Fruit fly (Drosophila melanogaster) whole organism, embryonic: Measurements from ENCODE around the gene Bacc.
A peak's percentile ranks its signal among the peaks of the same experiment; 100 is the strongest.

Source experiments
- ATbp ChIP-seq: fragments of 200-800 bp; sonication (Bioruptor generic); optimal IDR thresholded peaks from 2 replicates; lab custom pipeline; 2017; ENCODE audit warnings: missing biosample characterization, mild to moderate bottlenecking, missing genetic modification characterization, missing genetic modification reagents
- Adf1 ChIP-seq: fragments of 200-800 bp; sonication (Bioruptor generic); IDR thresholded peaks from 2 replicates; pipeline ENCODE4 v1.3.6; 2022; ENCODE audit warnings: missing biosample characterization, missing genetic modification characterization
- Antp ChIP-seq: fragments of 200-800 bp; sonication (Bioruptor generic); optimal IDR thresholded peaks from 3 replicates; lab custom pipeline; 2016; ENCODE audit warnings: missing biosample characterization, missing genetic modification characterization
- Asciz ChIP-seq: fragments of 200-800 bp; sonication (Bioruptor generic); optimal IDR thresholded peaks from 2 replicates; lab custom pipeline; 2017; ENCODE audit warnings: missing biosample characterization, mild to moderate bottlenecking, missing genetic modification characterization, missing genetic modification reagents
- Atf-2 ChIP-seq: fragments of 200-800 bp; sonication (Bioruptor generic); optimal IDR thresholded peaks from 2 replicates; lab custom pipeline; 2016; ENCODE audit warnings: missing biosample characterization, missing genetic modification characterization
- Atf6 ChIP-seq: fragments of 200-800 bp; sonication (Bioruptor generic); IDR thresholded peaks from 2 replicates; pipeline ENCODE4 v1.3.6; 2022; ENCODE audit warnings: missing biosample characterization, missing genetic modification characterization
- BtbVII ChIP-seq: fragments of 200-800 bp; sonication (Bioruptor generic); optimal IDR thresholded peaks from 3 replicates; lab custom pipeline; 2017; ENCODE audit warnings: missing biosample characterization, mild to moderate bottlenecking, missing genetic modification characterization
- CG10209 ChIP-seq: fragments of 200-800 bp; sonication (Bioruptor generic); optimal IDR thresholded peaks from 3 replicates; lab custom pipeline; 2017; ENCODE audit warnings: missing biosample characterization, mild to moderate bottlenecking, missing genetic modification characterization, missing genetic modification reagents
- CG10321 ChIP-seq: fragments of 200-800 bp; sonication (Bioruptor generic); IDR thresholded peaks from 2 replicates; pipeline ENCODE4 v1.3.6; 2022; ENCODE audit warnings: missing biosample characterization, missing genetic modification characterization
- CG12236 ChIP-seq: fragments of 200-800 bp; sonication (Bioruptor generic); optimal IDR thresholded peaks from 2 replicates; lab custom pipeline; 2016; ENCODE audit warnings: missing biosample characterization, missing genetic modification characterization
- CG12391 ChIP-seq: fragments of 200-800 bp; sonication (Bioruptor generic); optimal IDR thresholded peaks from 3 replicates; lab custom pipeline; 2018; ENCODE audit warnings: missing biosample characterization, mild to moderate bottlenecking, missing genetic modification characterization, moderate library complexity
- CG12659 ChIP-seq: fragments of 200-800 bp; sonication (Bioruptor generic); optimal IDR thresholded peaks from 3 replicates; lab custom pipeline; 2017; ENCODE audit warnings: mild to moderate bottlenecking, missing biosample characterization, missing genetic modification reagents, missing genetic modification characterization
- CG14441 ChIP-seq: fragments of 200-800 bp; sonication (Bioruptor generic); IDR thresholded peaks from 2 replicates; pipeline ENCODE4 v1.3.6; 2022; ENCODE audit warnings: missing biosample characterization, missing genetic modification characterization
- CG15011 ChIP-seq: fragments of 200-800 bp; sonication (Bioruptor generic); optimal IDR thresholded peaks from 3 replicates; lab custom pipeline; 2018; ENCODE audit warnings: missing biosample characterization, mild to moderate bottlenecking, missing genetic modification characterization
- CG1603 ChIP-seq: fragments of 200-800 bp; sonication (Bioruptor generic); optimal IDR thresholded peaks from 2 replicates; lab custom pipeline; 2019; ENCODE audit warnings: missing biosample characterization, mild to moderate bottlenecking, missing genetic modification characterization, moderate library complexity
- CG17912 ChIP-seq: fragments of 200-800 bp; sonication (Bioruptor generic); optimal IDR thresholded peaks from 2 replicates; lab custom pipeline; 2018; ENCODE audit warnings: missing biosample characterization, mild to moderate bottlenecking, missing genetic modification characterization
- CG1792 ChIP-seq: fragments of 200-800 bp; sonication (Bioruptor generic); optimal IDR thresholded peaks from 2 replicates; lab custom pipeline; 2016; ENCODE audit warnings: missing biosample characterization, missing genetic modification characterization
- CG18619 ChIP-seq: fragments of 200-800 bp; sonication (Bioruptor generic); optimal IDR thresholded peaks from 3 replicates; lab custom pipeline; 2017; ENCODE audit warnings: missing biosample characterization, mild to moderate bottlenecking, missing genetic modification characterization
- CG2116 ChIP-seq: fragments of 200-800 bp; sonication (Bioruptor generic); optimal IDR thresholded peaks from 3 replicates; lab custom pipeline; 2018; ENCODE audit warnings: missing biosample characterization, mild to moderate bottlenecking, missing genetic modification characterization
- CG2712 ChIP-seq: fragments of 200-800 bp; optimal IDR thresholded peaks from 3 replicates; lab custom pipeline; 2019; ENCODE audit warnings: missing biosample characterization, mild to moderate bottlenecking, missing genetic modification characterization, moderate library complexity
- CG2875 ChIP-seq: fragments of 200-800 bp; sonication (Bioruptor generic); optimal IDR thresholded peaks from 2 replicates; lab custom pipeline; 2017; ENCODE audit warnings: missing biosample characterization, mild to moderate bottlenecking, missing genetic modification characterization, missing genetic modification reagents
- CG2889 ChIP-seq: fragments of 200-800 bp; sonication (Bioruptor generic); IDR thresholded peaks from 3 replicates; pipeline ENCODE4 v1.3.6; 2022; ENCODE audit warnings: missing biosample characterization, missing genetic modification characterization
- CG31388 ChIP-seq: fragments of 200-800 bp; sonication (Bioruptor generic); optimal IDR thresholded peaks from 2 replicates; lab custom pipeline; 2016; ENCODE audit warnings: missing biosample characterization, missing genetic modification characterization
- CG32532 ChIP-seq: fragments of 200-800 bp; sonication (Bioruptor generic); IDR thresholded peaks from 2 replicates; pipeline ENCODE4 v1.3.6; 2022; ENCODE audit warnings: missing biosample characterization, missing genetic modification characterization
- CG34422 ChIP-seq: fragments of 200-800 bp; sonication (Bioruptor generic); IDR thresholded peaks from 3 replicates; pipeline ENCODE4 v1.3.6; 2022; ENCODE audit warnings: missing biosample characterization, missing genetic modification characterization
- CG6254 ChIP-seq: fragments of 200-800 bp; sonication (Bioruptor generic); optimal IDR thresholded peaks from 3 replicates; lab custom pipeline; 2017; ENCODE audit warnings: mild to moderate bottlenecking, missing biosample characterization, missing genetic modification reagents, missing genetic modification characterization
- CG6765 ChIP-seq: fragments of 200-800 bp; sonication (Bioruptor generic); optimal IDR thresholded peaks from 3 replicates; lab custom pipeline; 2017; ENCODE audit warnings: missing biosample characterization, mild to moderate bottlenecking, missing genetic modification characterization
- CG7839 ChIP-seq: fragments of 200-800 bp; sonication (Bioruptor generic); optimal IDR thresholded peaks from 3 replicates; lab custom pipeline; 2018; ENCODE audit warnings: missing biosample characterization, mild to moderate bottlenecking, missing genetic modification characterization, moderate library complexity
- CG8089 ChIP-seq: fragments of 200-800 bp; sonication (Bioruptor generic); optimal IDR thresholded peaks from 3 replicates; lab custom pipeline; 2016; ENCODE audit warnings: missing biosample characterization, missing genetic modification characterization
- CG8290 ChIP-seq, 3 experiments: fragments of 200-800 bp; sonication (Bioruptor generic); optimal IDR thresholded peaks; 2 replicates each; lab custom pipeline; 2016 to 2019; ENCODE audit warnings: missing biosample characterization in 3 of 3, missing genetic modification characterization in 3 of 3, mild to moderate bottlenecking in 2 of 3, moderate library complexity in 1 of 3
- CHES-1-like ChIP-seq: fragments of 200-800 bp; sonication (Bioruptor generic); optimal IDR thresholded peaks from 2 replicates; lab custom pipeline; 2016; ENCODE audit warnings: missing biosample characterization, missing genetic modification characterization
- Dad ChIP-seq: fragments of 200-800 bp; sonication (Bioruptor generic); optimal IDR thresholded peaks from 3 replicates; lab custom pipeline; 2016; ENCODE audit warnings: missing biosample characterization, missing genetic modification characterization
- ERR ChIP-seq: fragments of 200-800 bp; sonication (Bioruptor generic); optimal IDR thresholded peaks from 2 replicates; lab custom pipeline; 2016; ENCODE audit warnings: missing biosample characterization, missing genetic modification characterization
- Fer1 ChIP-seq: fragments of 200-800 bp; sonication (Bioruptor generic); optimal IDR thresholded peaks from 2 replicates; lab custom pipeline; 2017; ENCODE audit warnings: missing biosample characterization, mild to moderate bottlenecking, missing genetic modification characterization
- H15 ChIP-seq: fragments of 200-800 bp; sonication (Bioruptor generic); IDR thresholded peaks from 3 replicates; pipeline ENCODE4 v1.3.6; 2022; ENCODE audit warnings: missing biosample characterization, missing genetic modification characterization
- Hmr ChIP-seq: fragments of 200-800 bp; sonication (Bioruptor generic); optimal IDR thresholded peaks from 3 replicates; lab custom pipeline; 2017; ENCODE audit warnings: mild to moderate bottlenecking, missing biosample characterization, missing genetic modification reagents, missing genetic modification characterization
- Kr ChIP-seq: fragments of 200-800 bp; sonication (Bioruptor generic); optimal IDR thresholded peaks from 2 replicates; lab custom pipeline; 2017; ENCODE audit warnings: missing biosample characterization, mild to moderate bottlenecking, missing genetic modification characterization
- Oaz ChIP-seq: fragments of 200-800 bp; sonication (Bioruptor generic); IDR thresholded peaks from 2 replicates; pipeline ENCODE4 v1.3.6; 2022; ENCODE audit warnings: missing biosample characterization, missing genetic modification characterization
- Ssrp ChIP-seq: fragments of 200-800 bp; sonication (Bioruptor generic); optimal IDR thresholded peaks from 2 replicates; lab custom pipeline; 2018; ENCODE audit warnings: missing biosample characterization, mild to moderate bottlenecking, missing genetic modification characterization, moderate library complexity
- ab ChIP-seq: fragments of 200-800 bp; sonication (Bioruptor generic); optimal IDR thresholded peaks from 2 replicates; lab custom pipeline; 2016; ENCODE audit warnings: missing biosample characterization, missing genetic modification characterization
- abd-A ChIP-seq: fragments of 200-800 bp; sonication (Bioruptor generic); optimal IDR thresholded peaks from 3 replicates; lab custom pipeline; 2019; ENCODE audit warnings: missing biosample characterization, mild to moderate bottlenecking, missing genetic modification characterization, moderate library complexity
- al ChIP-seq: fragments of 200-800 bp; sonication (Bioruptor generic); IDR thresholded peaks from 2 replicates; pipeline ENCODE4 v1.3.6; 2022; ENCODE audit warnings: missing biosample characterization, missing genetic modification characterization
- bigmax ChIP-seq: fragments of 200-800 bp; sonication (Bioruptor generic); optimal IDR thresholded peaks from 2 replicates; lab custom pipeline; 2018; ENCODE audit warnings: missing biosample characterization, mild to moderate bottlenecking, missing genetic modification characterization
- ci ChIP-seq: fragments of 200-800 bp; sonication (Bioruptor generic); IDR thresholded peaks from 3 replicates; pipeline ENCODE4 v1.3.6; 2022; ENCODE audit warnings: missing biosample characterization, missing genetic modification characterization
- cwo ChIP-seq: fragments of 200-800 bp; sonication (Bioruptor generic); optimal IDR thresholded peaks from 3 replicates; lab custom pipeline; 2017; ENCODE audit warnings: missing biosample characterization, missing genetic modification characterization, mild to moderate bottlenecking, moderate library complexity, missing genetic modification reagents
- ems ChIP-seq: fragments of 200-800 bp; sonication (Bioruptor generic); optimal IDR thresholded peaks from 3 replicates; lab custom pipeline; 2016; ENCODE audit warnings: missing biosample characterization, missing genetic modification characterization
- fd102C ChIP-seq: fragments of 200-800 bp; sonication (Bioruptor generic); optimal IDR thresholded peaks from 2 replicates; lab custom pipeline; 2018; ENCODE audit warnings: missing biosample characterization, mild to moderate bottlenecking, missing genetic modification characterization, moderate library complexity
- hbn ChIP-seq: fragments of 200-800 bp; sonication (Bioruptor generic); IDR thresholded peaks from 2 replicates; pipeline ENCODE4 v1.3.6; 2022; ENCODE audit warnings: missing biosample characterization, missing genetic modification characterization; ENCODE audit not compliant: partially characterized antibody
- jigr1 ChIP-seq: fragments of 200-800 bp; sonication (Bioruptor generic); IDR thresholded peaks from 3 replicates; pipeline ENCODE4 v1.3.6; 2022; ENCODE audit warnings: missing biosample characterization, missing genetic modification characterization
- salm ChIP-seq: fragments of 200-800 bp; sonication (Bioruptor generic); optimal IDR thresholded peaks from 2 replicates; lab custom pipeline; 2018; ENCODE audit warnings: missing biosample characterization, mild to moderate bottlenecking, missing genetic modification characterization
- zfh1 ChIP-seq: fragments of 200-800 bp; sonication (Bioruptor generic); IDR thresholded peaks from 3 replicates; pipeline ENCODE4 v1.3.6; 2022; ENCODE audit warnings: missing biosample characterization, missing genetic modification characterization

Bacc gene

dm6 chr2L:2720368-2720767 lies 31.9 kb upstream of the Bacc start (continued):
- TF ChIP-seq Fer1 (GFP tag; lab: Kevin White, UChicago) = no peak
- peak; percentile 10 for TF ChIP-seq abd-A (tag; lab: Kevin White, UChicago)
- no peak for TF ChIP-seq CG8089 (GFP tag; lab: Kevin White, UChicago)
- TF ChIP-seq CG7839 = peak; percentile 6
- 0 out of 2 replicates have a peak, but pooled peaks have one; percentile 40 for TF ChIP-seq Oaz
- no peak for TF ChIP-seq ERR
- no peak for TF ChIP-seq Atf6 (GFP tag; lab: Robert Waterston, UW)
- no peak for TF ChIP-seq CG2116 (GFP tag; lab: Kevin White, UChicago)
- peak; percentile 33 for TF ChIP-seq CG1603 (tag; lab: Kevin White, UChicago)
- no peak for TF ChIP-seq CG2889 (GFP tag; lab: Robert Waterston, UW)
- no peak for TF ChIP-seq al (GFP tag; lab: Robert Waterston, UW)
- TF ChIP-seq ems (GFP tag; lab: Kevin White, UChicago) = no peak
- TF ChIP-seq CG2712 (tag; lab: Kevin White, UChicago) = no peak
- no peak for TF ChIP-seq Adf1 (GFP tag; lab: Robert Waterston, UW)
- no peak for TF ChIP-seq CG15011 (GFP tag; lab: Kevin White, UChicago)
- TF ChIP-seq CG10209 = peak; percentile 6
- TF ChIP-seq CG6254 = no peak
- no peak for TF ChIP-seq CHES-1-like (GFP tag; lab: Kevin White, UChicago)
- TF ChIP-seq salm (tag; lab: Kevin White, UChicago) = no peak
- TF ChIP-seq cwo (GFP tag; lab: Kevin White, UChicago) = peak; percentile 10
- TF ChIP-seq CG17912 = no peak
- TF ChIP-seq CG18619 (GFP tag; lab: Kevin White, UChicago) = no peak
- peak; percentile 44; the same call in 1 of the 2 replicates for TF ChIP-seq CG32532
- TF ChIP-seq fd102C (GFP tag; lab: Kevin White, UChicago) = no peak
- no peak for TF ChIP-seq CG12659 (GFP tag; lab: Kevin White, UChicago)
- no peak for TF ChIP-seq Ssrp (tag; lab: Kevin White, UChicago)
- no peak for TF ChIP-seq CG8290 (GFP tag; optimal IDR thresholded peaks at IDR 0.05; lab: Kevin White, UChicago)
- peak in 1 of 2 experiments; percentile 1 for TF ChIP-seq CG8290 (tag; optimal IDR thresholded peaks at IDR 0.05; lab: Kevin White, UChicago)
- TF ChIP-seq H15 (GFP tag; lab: Robert Waterston, UW) = no peak
- no peak for TF ChIP-seq ATbp (GFP tag; lab: Kevin White, UChicago)
- TF ChIP-seq CG14441 (GFP tag; lab: Robert Waterston, UW) = 0 out of 2 replicates have a peak, but pooled peaks have one; percentile 33
- no peak for TF ChIP-seq Asciz (GFP tag; lab: Kevin White, UChicago)
- peak; percentile 15 for TF ChIP-seq CG12391 (tag; lab: Kevin White, UChicago)
- no peak for TF ChIP-seq CG2875 (GFP tag; lab: Kevin White, UChicago)
- peak; percentile 39; the same call in 1 of the 3 replicates for TF ChIP-seq ci (GFP tag; lab: Robert Waterston, UW)
- no peak for TF ChIP-seq CG1792 (GFP tag; lab: Kevin White, UChicago)
- TF ChIP-seq zfh1 (GFP tag; lab: Robert Waterston, UW) = 0 out of 3 replicates have a peak, but pooled peaks have one; percentile 22
- peak; percentile 43 for TF ChIP-seq Hmr
- no peak for TF ChIP-seq Atf-2 (GFP tag; lab: Kevin White, UChicago)
- TF ChIP-seq CG12236 (GFP tag; lab: Kevin White, UChicago) = no peak
- no peak for TF ChIP-seq ab (GFP tag; lab: Kevin White, UChicago)
- no peak for TF ChIP-seq Antp (GFP tag; lab: Kevin White, UChicago)
- TF ChIP-seq jigr1 (GFP tag; lab: Robert Waterston, UW) = no peak
- TF ChIP-seq CG6765 (GFP tag; lab: Kevin White, UChicago) = no peak
- no peak for TF ChIP-seq bigmax (GFP tag; lab: Kevin White, UChicago)
- TF ChIP-seq BtbVII = no peak
- TF ChIP-seq Dad (GFP tag; lab: Kevin White, UChicago) = no peak
- no peak for TF ChIP-seq CG31388 (GFP tag; lab: Kevin White, UChicago)
- no peak for TF ChIP-seq hbn (GFP tag; lab: Robert Waterston, UW)
- no peak for TF ChIP-seq Kr
- no peak for TF ChIP-seq CG34422 (GFP tag; lab: Robert Waterston, UW)
- no peak for TF ChIP-seq CG10321 (GFP tag; lab: Robert Waterston, UW)
